Worm (Caenorhabditis elegans) whole organism, L4 larva: ENCODE measurements around the gene Y14H12B.1.

Experiments used
- ZK546.5 ChIP-seq, 2 experiments: sonication (generic microtip); optimal IDR thresholded peaks; 2 replicates each; lab custom pipeline; 2017; ENCODE audit warnings: missing biosample characterization in 2 of 2, missing genetic modification characterization in 2 of 2
- ceh-20 ChIP-seq: fragments of 200-800 bp; sonication (Bioruptor generic); IDR thresholded peaks from 2 replicates; pipeline ENCODE4 v1.3.6; 2022; ENCODE audit warnings: missing genetic modification reagents, missing genetic modification characterization, missing compliant biosample characterization
- ceh-28 ChIP-seq: fragments of 150-350 bp; optimal IDR thresholded peaks from 2 replicates; lab custom pipeline; 2014; ENCODE audit warnings: missing biosample characterization, missing genetic modification reagents, missing genetic modification characterization
- ceh-32 ChIP-seq: sonication (generic microtip); optimal IDR thresholded peaks from 2 replicates; lab custom pipeline; 2016; ENCODE audit warnings: mild to moderate bottlenecking, missing genetic modification characterization, missing compliant biosample characterization; ENCODE audit not compliant: poor library complexity
- daf-12 ChIP-seq: fragments of 150-350 bp; optimal IDR thresholded peaks from 2 replicates; lab custom pipeline; 2014; ENCODE audit warnings: missing biosample characterization, missing genetic modification reagents, missing genetic modification characterization
- daf-16 ChIP-seq, 3 experiments: sonication (generic microtip); optimal IDR thresholded peaks; 2 replicates each; lab custom pipeline; 2016 to 2017; ENCODE audit warnings: missing genetic modification characterization in 3 of 3, missing genetic modification reagents in 3 of 3, mild to moderate bottlenecking in 2 of 3, missing compliant biosample characterization in 2 of 3, missing biosample characterization in 1 of 3, moderate library complexity in 1 of 3
- daf-8 ChIP-seq: fragments of 200-800 bp; sonication (Bioruptor generic); IDR thresholded peaks from 2 replicates; pipeline ENCODE4 v1.3.6; 2022; ENCODE audit warnings: missing genetic modification characterization, missing compliant biosample characterization
- dmd-6 ChIP-seq: fragments of 200-800 bp; sonication (Bioruptor generic); IDR thresholded peaks from 2 replicates; pipeline ENCODE4 v1.3.6; 2022; ENCODE audit warnings: missing genetic modification reagents, missing genetic modification characterization, missing compliant biosample characterization
- dmd-9 ChIP-seq: fragments of 200-800 bp; sonication (Bioruptor generic); IDR thresholded peaks from 2 replicates; pipeline ENCODE4 v1.3.6; 2022; ENCODE audit warnings: missing genetic modification reagents, missing genetic modification characterization, missing compliant biosample characterization
- duxl-1 ChIP-seq: sonication (generic microtip); optimal IDR thresholded peaks from 2 replicates; lab custom pipeline; 2016; ENCODE audit warnings: mild to moderate bottlenecking, missing genetic modification characterization, moderate library complexity, missing compliant biosample characterization; ENCODE audit not compliant: poor library complexity
- dve-1 ChIP-seq: sonication (generic microtip); optimal IDR thresholded peaks from 2 replicates; lab custom pipeline; 2017; ENCODE audit warnings: antibody characterized with exemption, mild to moderate bottlenecking, missing genetic modification characterization, missing compliant biosample characterization; ENCODE audit not compliant: insufficient read depth
- hlh-11 ChIP-seq: fragments of 200-800 bp; sonication (Bioruptor generic); optimal IDR thresholded peaks from 2 replicates; lab custom pipeline; 2018; ENCODE audit warnings: mild to moderate bottlenecking, missing genetic modification characterization, missing compliant biosample characterization
- hlh-30 ChIP-seq: sonication (generic microtip); optimal IDR thresholded peaks from 2 replicates; lab custom pipeline; 2017; ENCODE audit warnings: antibody characterized with exemption, mild to moderate bottlenecking, missing genetic modification characterization, missing compliant biosample characterization; ENCODE audit not compliant: insufficient read depth
- lin-13 ChIP-seq: fragments of 150-350 bp; optimal IDR thresholded peaks from 2 replicates; lab custom pipeline; 2014; ENCODE audit warnings: missing biosample characterization, missing genetic modification reagents, missing genetic modification characterization
- lir-3 ChIP-seq: sonication (generic microtip); optimal IDR thresholded peaks from 2 replicates; lab custom pipeline; 2016; ENCODE audit warnings: mild to moderate bottlenecking, missing genetic modification characterization, missing compliant biosample characterization
- lsy-2 ChIP-seq, 2 experiments: fragments of 150-350 bp in 1 of 2; sonication (generic microtip) in 1 of 2; optimal IDR thresholded peaks; 2 replicates each; lab custom pipeline; 2014 to 2017; ENCODE audit warnings: missing biosample characterization in 2 of 2, missing genetic modification characterization in 2 of 2
- mdl-1 ChIP-seq, 2 experiments: fragments of 150-350 bp in 1 of 2; sonication (generic microtip) in 1 of 2; optimal IDR thresholded peaks; 2 replicates each; lab custom pipeline; 2014 to 2017; ENCODE audit warnings: missing biosample characterization in 2 of 2, missing genetic modification characterization in 2 of 2
- mdt-29 ChIP-seq: fragments of 200-800 bp; sonication (Bioruptor generic); IDR thresholded peaks from 2 replicates; pipeline ENCODE4 v1.3.6; 2022; ENCODE audit warnings: missing genetic modification reagents, missing genetic modification characterization, missing compliant biosample characterization
- mes-2 ChIP-seq: sonication (generic microtip); optimal IDR thresholded peaks from 2 replicates; lab custom pipeline; 2016; ENCODE audit warnings: missing genotype, mild to moderate bottlenecking, missing genetic modification characterization, missing compliant biosample characterization; ENCODE audit not compliant: poor library complexity, severe bottlenecking
- mxl-3 ChIP-seq: fragments of 200-800 bp; sonication (Bioruptor generic); optimal IDR thresholded peaks from 2 replicates; lab custom pipeline; 2018; ENCODE audit warnings: mild to moderate bottlenecking, missing genetic modification characterization, missing compliant biosample characterization
- nhr-102 ChIP-seq: sonication (generic microtip); optimal IDR thresholded peaks from 2 replicates; lab custom pipeline; 2016; ENCODE audit warnings: mild to moderate bottlenecking, missing genetic modification characterization, moderate library complexity, missing compliant biosample characterization
- nhr-11 ChIP-seq: fragments of 150-350 bp; optimal IDR thresholded peaks from 2 replicates; lab custom pipeline; 2014; ENCODE audit warnings: missing biosample characterization, missing genetic modification characterization
- nhr-111 ChIP-seq: fragments of 200-800 bp; sonication (Bioruptor generic); optimal IDR thresholded peaks from 2 replicates; lab custom pipeline; 2018; ENCODE audit warnings: mild to moderate bottlenecking, missing genetic modification characterization, missing compliant biosample characterization
- nhr-28 ChIP-seq: fragments of 150-350 bp; optimal IDR thresholded peaks from 2 replicates; lab custom pipeline; 2014; ENCODE audit warnings: missing biosample characterization, missing genetic modification characterization
- nhr-42 ChIP-seq: fragments of 200-800 bp; sonication (Bioruptor generic); IDR thresholded peaks from 2 replicates; pipeline ENCODE4 v1.3.6; 2022; ENCODE audit warnings: missing genetic modification characterization, missing compliant biosample characterization
- nhr-48 ChIP-seq: sonication (generic microtip); optimal IDR thresholded peaks from 2 replicates; lab custom pipeline; 2016; ENCODE audit warnings: mild to moderate bottlenecking, missing genetic modification characterization, missing compliant biosample characterization
- nhr-77 ChIP-seq: fragments of 150-350 bp; optimal IDR thresholded peaks from 2 replicates; lab custom pipeline; 2014; ENCODE audit warnings: missing biosample characterization, missing genetic modification characterization
- pha-4 ChIP-seq, 2 experiments: fragments of 150-350 bp in 1 of 2; fragments of 200-800 bp in 1 of 2; sonication (Bioruptor generic) in 1 of 2; IDR thresholded peaks in 1 of 2; optimal IDR thresholded peaks in 1 of 2; 2 replicates each; pipeline versions ENCODE4 v1.3.6 to Lab custom; 2014 to 2022; ENCODE audit warnings: missing genetic modification characterization in 2 of 2, missing genetic modification reagents in 2 of 2, missing biosample characterization in 1 of 2, missing compliant biosample characterization in 1 of 2
- php-3 ChIP-seq: fragments of 200-800 bp; sonication (Bioruptor generic); IDR thresholded peaks from 2 replicates; pipeline ENCODE4 v1.3.6; 2022; ENCODE audit warnings: missing genetic modification reagents, missing genetic modification characterization, missing compliant biosample characterization
- pqm-1 ChIP-seq: sonication (generic microtip); optimal IDR thresholded peaks from 2 replicates; lab custom pipeline; 2017; ENCODE audit warnings: missing biosample characterization, missing genetic modification characterization
- snpc-4 ChIP-seq: fragments of 150-350 bp; optimal IDR thresholded peaks from 2 replicates; lab custom pipeline; 2014; ENCODE audit warnings: missing biosample characterization, missing genetic modification characterization
- spr-3 ChIP-seq: fragments of 200-800 bp; sonication (Bioruptor generic); optimal IDR thresholded peaks from 2 replicates; lab custom pipeline; 2018; ENCODE audit warnings: mild to moderate bottlenecking, missing genetic modification characterization, missing compliant biosample characterization
- unc-130 ChIP-seq: sonication (generic microtip); optimal IDR thresholded peaks from 2 replicates; lab custom pipeline; 2016; ENCODE audit warnings: missing genetic modification reagents, missing genetic modification characterization, missing compliant biosample characterization
- unc-62 ChIP-seq, 3 experiments: fragments of 150-350 bp in 1 of 3; sonication (generic microtip); optimal IDR thresholded peaks in 2 of 3; peaks in 1 of 3; 1 replicate in 1 of 3; 2 replicates in 2 of 3; lab custom pipeline; 2014 to 2017; ENCODE audit warnings: missing biosample characterization in 3 of 3, missing genetic modification characterization in 3 of 3, missing genetic modification reagents in 3 of 3, missing genotype in 1 of 3
- vab-7 ChIP-seq: fragments of 200-800 bp; sonication (Bioruptor generic); IDR thresholded peaks from 2 replicates; pipeline ENCODE4 v1.3.6; 2022; ENCODE audit warnings: missing genetic modification reagents, missing genetic modification characterization, missing compliant biosample characterization

Y14H12B.1 gene

DNA sequence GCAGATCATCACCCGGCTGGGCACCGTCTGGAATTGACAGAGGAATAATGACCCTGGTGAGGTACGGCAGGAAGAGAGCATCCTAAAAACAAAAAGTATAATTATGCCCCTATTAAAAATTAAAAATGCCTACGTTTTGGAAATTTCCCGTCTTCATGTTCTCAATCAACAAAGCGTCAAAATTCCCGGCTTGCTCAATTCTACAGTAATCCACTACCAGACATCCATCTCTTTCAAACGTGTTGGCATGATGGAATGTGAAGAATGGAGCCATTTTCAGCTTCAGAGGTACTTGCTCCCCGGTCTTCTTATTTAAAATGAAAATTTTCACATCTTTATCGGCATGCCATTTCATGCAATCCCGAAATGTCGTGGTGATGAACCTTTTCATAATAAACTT is 24.9 kb upstream of the Y14H12B.1 start:
- no peak for TF ChIP-seq ZK546.5 (tag; optimal IDR thresholded peaks at IDR 0.05; lab: Kevin White, UChicago)
- TF ChIP-seq unc-62 (GFP tag; optimal IDR thresholded peaks at IDR 0.05 in 1 of 2; lab: Kevin White, UChicago), result peak in 1 of 2 experiments; percentile 91
- TF ChIP-seq unc-62 (tag; optimal IDR thresholded peaks at IDR 0.05; lab: Kevin White, UChicago), result no peak
- TF ChIP-seq, all 104 proteins: peak for 1

DNA sequence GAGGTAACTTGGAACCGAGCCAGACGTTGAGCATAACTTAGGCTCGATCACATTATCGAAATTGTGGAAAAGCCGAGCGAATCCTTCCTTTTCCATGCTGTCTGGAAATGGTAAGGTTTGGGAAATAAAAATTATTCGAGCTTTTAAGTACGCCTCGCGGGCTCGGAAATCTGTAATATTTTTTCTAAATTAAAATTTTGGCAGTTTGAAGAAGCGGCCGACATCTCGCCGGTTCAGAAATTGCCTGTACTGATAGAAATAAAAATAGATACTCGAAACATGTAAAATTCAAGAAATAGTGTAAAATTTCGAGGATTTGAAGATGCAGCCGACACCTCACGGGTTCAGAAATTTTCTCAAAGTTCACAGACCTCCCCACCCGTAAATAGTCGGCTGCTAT is 23.5 kb upstream of the Y14H12B.1 start, which contains the start of gene bcmo-2:
TSS of gene bcmo-2 (minus strand) at position 101 of the 400 bp plus-strand sequence.
- no peak for TF ChIP-seq ceh-28
- no peak for TF ChIP-seq lir-3 (tag; lab: Kevin White, UChicago)
- TF ChIP-seq vab-7 (GFP tag; lab: Robert Waterston, UW), result no peak
- TF ChIP-seq pqm-1 (tag; lab: Kevin White, UChicago), result no peak
- no peak for TF ChIP-seq ceh-20
- no peak for TF ChIP-seq nhr-11 (tag; lab: Kevin White, UChicago)
- TF ChIP-seq, all 104 proteins: peak for 0

DNA sequence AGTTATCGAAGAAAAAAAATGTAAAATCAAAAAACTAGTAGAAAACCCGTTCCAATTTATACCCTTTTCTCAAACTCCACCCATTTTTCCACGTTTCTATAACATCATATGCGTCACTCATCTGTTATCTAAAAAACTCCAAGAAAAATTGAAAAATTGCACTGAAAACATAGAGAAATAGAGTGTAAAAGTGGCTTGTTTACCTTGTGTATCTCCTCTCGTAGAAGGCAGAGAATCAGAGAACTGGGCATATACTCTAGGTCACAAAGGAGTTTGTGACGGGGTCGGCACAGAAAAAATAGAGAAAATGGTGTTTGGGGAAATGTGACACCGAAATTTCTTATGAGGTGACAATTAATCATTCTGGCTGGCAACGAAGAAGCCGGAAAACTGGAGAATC is 23.0 kb upstream of the Y14H12B.1 start:
- peak; percentile 56; the same call in 1 of the 2 replicates for TF ChIP-seq php-3
- TF ChIP-seq daf-16 (GFP tag; optimal IDR thresholded peaks at IDR 0.05; lab: Kevin White, UChicago), result peak; percentile 25 to 48
- peak; percentile 99 for TF ChIP-seq daf-16 (tag; optimal IDR thresholded peaks at IDR 0.05; lab: Kevin White, UChicago)
- TF ChIP-seq ceh-32 (tag; lab: Kevin White, UChicago), result no peak
- no peak for TF ChIP-seq dmd-9 (GFP tag; lab: Robert Waterston, UW)
- peak; percentile 84 for TF ChIP-seq nhr-77 (tag; lab: Kevin White, UChicago)
- no peak for TF ChIP-seq mdt-29 (GFP tag; lab: Robert Waterston, UW)
- no peak for TF ChIP-seq nhr-42 (GFP tag; lab: Robert Waterston, UW)
- TF ChIP-seq nhr-48 (tag; lab: Kevin White, UChicago), result no peak
- TF ChIP-seq nhr-28 (tag; lab: Kevin White, UChicago), result peak; percentile 91
- TF ChIP-seq hlh-30, result no peak
- no peak for TF ChIP-seq spr-3 (GFP tag; lab: Kevin White, UChicago)
- TF ChIP-seq lin-13 (GFP tag; lab: Kevin White, UChicago), result no peak
- no peak for TF ChIP-seq unc-130 (GFP tag; lab: Kevin White, UChicago)
- TF ChIP-seq nhr-111, result no peak
- TF ChIP-seq ceh-28, result no peak
- no peak for TF ChIP-seq snpc-4 (tag; lab: Kevin White, UChicago)
- TF ChIP-seq daf-12 (tag; lab: Kevin White, UChicago), result no peak
- no peak for TF ChIP-seq daf-8 (GFP tag; lab: Robert Waterston, UW)
- no peak for TF ChIP-seq mxl-3 (GFP tag; lab: Kevin White, UChicago)
- peak; percentile 9 for TF ChIP-seq mes-2 (tag; lab: Kevin White, UChicago)
- TF ChIP-seq dve-1, result peak; percentile 76
- TF ChIP-seq hlh-11 (tag; lab: Kevin White, UChicago), result peak; percentile 84
- TF ChIP-seq unc-62 (GFP tag; optimal IDR thresholded peaks at IDR 0.05 in 1 of 2; lab: Kevin White, UChicago), result peak in 1 of 2 experiments; percentile 14
- no peak for TF ChIP-seq unc-62 (tag; optimal IDR thresholded peaks at IDR 0.05; lab: Kevin White, UChicago)
- TF ChIP-seq pqm-1 (tag; lab: Kevin White, UChicago), result peak; percentile 38
- TF ChIP-seq dmd-6 (GFP tag; lab: Robert Waterston, UW), result peak; percentile 86
- TF ChIP-seq lsy-2 (tag; optimal IDR thresholded peaks at IDR 0.05; lab: Kevin White, UChicago), result peak in 1 of 2 experiments; percentile 32
- TF ChIP-seq nhr-102 (tag; lab: Kevin White, UChicago), result peak; percentile 59
- TF ChIP-seq mdl-1 (tag; optimal IDR thresholded peaks at IDR 0.05; lab: Kevin White, UChicago), result peak in 1 of 2 experiments; percentile 54
- no peak for TF ChIP-seq duxl-1
- no peak for TF ChIP-seq pha-4 (GFP tag; IDR thresholded peaks at IDR 0.05; lab: Robert Waterston, UW)
- TF ChIP-seq pha-4 (tag; optimal IDR thresholded peaks at IDR 0.05; lab: Kevin White, UChicago), result peak; percentile 56
